Fruit fly (Drosophila melanogaster): ENCODE data around the gene Mipp1.

Gene Mipp1

DNA sequence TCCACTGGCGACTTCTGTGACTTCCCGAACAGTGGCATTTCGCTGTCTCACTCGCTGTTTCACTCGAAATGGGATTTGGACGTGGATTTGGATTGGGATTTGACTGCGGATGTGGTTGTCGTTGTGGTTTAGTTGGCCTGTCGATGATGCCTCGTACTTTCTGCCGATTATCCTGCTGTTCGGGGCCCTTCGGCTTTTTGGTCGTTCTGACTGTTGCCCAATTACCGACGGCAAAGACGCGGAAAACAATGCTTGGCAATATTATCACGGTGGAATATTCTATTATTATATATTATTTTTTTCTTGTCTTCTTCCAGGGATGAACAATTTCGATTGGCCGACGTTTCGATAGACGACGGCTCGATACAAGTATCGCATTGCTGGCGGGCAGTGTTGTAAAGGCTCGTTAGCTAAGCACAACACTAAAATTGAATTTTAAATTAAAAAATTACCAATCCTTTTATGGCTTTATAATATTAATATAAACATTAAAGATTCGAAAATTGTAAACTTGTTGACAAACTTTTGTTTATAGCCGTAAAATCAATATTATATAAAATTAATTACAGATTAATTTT lies 42.1 kb upstream of the Mipp1 start, which contains the start of gene Mo25 (continued):
- TF ChIP-seq CG43689 (GFP tag; IDR thresholded peaks at IDR 0.05) (no peak), HLH4C (GFP tag; IDR thresholded peaks at IDR 0.05; ENCODE audit: partially characterized antibody) (peak; percentile 66; the same call in 2 of the 3 replicates), CG10274 (GFP tag; optimal IDR thresholded peaks at IDR 0.05) (no peak), Mes4 (GFP tag; optimal IDR thresholded peaks at IDR 0.05) (no peak), Dll (GFP tag; IDR thresholded peaks at IDR 0.05; ENCODE audit: partially characterized antibody) (peak; percentile 79), dan (GFP tag; IDR thresholded peaks at IDR 0.05) (no peak), cg (GFP tag; optimal IDR thresholded peaks at IDR 0.05) (no peak), CG3065 (GFP tag; optimal IDR thresholded peaks at IDR 0.05) (no peak), CG10462 (GFP tag; optimal IDR thresholded peaks at IDR 0.05) (no peak), Hsf (GFP tag; optimal IDR thresholded peaks at IDR 0.05) (no peak), Adf1 (GFP tag; IDR thresholded peaks at IDR 0.05) (peak; percentile 39; the same call in 1 of the 2 replicates), gro (GFP tag; optimal IDR thresholded peaks at IDR 0.05) (no peak), CG7963 (GFP tag; IDR thresholded peaks at IDR 0.05; ENCODE audit: partially characterized antibody) (peak; percentile 60; the same call in 1 of the 3 replicates), CG17829 (tag; optimal IDR thresholded peaks at IDR 0.05) (peak; percentile 56), CG33213 (GFP tag; optimal IDR thresholded peaks at IDR 0.05) (no peak), Doc2 (GFP tag; IDR thresholded peaks at IDR 0.05) (no peak), z (GFP tag; IDR thresholded peaks at IDR 0.05) (no peak), CG7928 (GFP tag; optimal IDR thresholded peaks at IDR 0.05) (peak; percentile 93), Blimp-1 (GFP tag; optimal IDR thresholded peaks at IDR 0.05) (peak; percentile 15), jigr1 (GFP tag; IDR thresholded peaks at IDR 0.05) (no peak), slp2 (GFP tag; optimal IDR thresholded peaks at IDR 0.05) (no peak), CG12155 (GFP tag; optimal IDR thresholded peaks at IDR 0.05) (peak; percentile 46), tio (GFP tag; optimal IDR thresholded peaks at IDR 0.05) (no peak), CG14441 (GFP tag; IDR thresholded peaks at IDR 0.05) (no peak), CG10209 (GFP tag; optimal IDR thresholded peaks at IDR 0.05) (peak; percentile 3), CHES-1-like (GFP tag; optimal IDR thresholded peaks at IDR 0.05) (no peak), CG14014 (GFP tag; IDR thresholded peaks at IDR 0.05) (peak; percentile 13; the same call in 1 of the 2 replicates), D19B (GFP tag; optimal IDR thresholded peaks at IDR 0.05) (no peak), Scr (GFP tag; IDR thresholded peaks at IDR 0.05; ENCODE audit: partially characterized antibody) (peak; percentile 72), CrebB (tag; optimal IDR thresholded peaks at IDR 0.05) (no peak), prd (optimal IDR thresholded peaks at IDR 0.05) (no peak), prd (GFP tag; IDR thresholded peaks at IDR 0.05) (peak; percentile 40; the same call in 1 of the 3 replicates), BtbVII (GFP tag; optimal IDR thresholded peaks at IDR 0.05) (peak; percentile 29), Jarid2 (GFP tag; optimal IDR thresholded peaks at IDR 0.05) (no peak), Taf1 (GFP tag; IDR thresholded peaks at IDR 0.05) (no peak), pum (GFP tag; optimal IDR thresholded peaks at IDR 0.05) (no peak), Nf-YA (GFP tag; IDR thresholded peaks at IDR 0.05) (no peak), stwl (tag; optimal IDR thresholded peaks at IDR 0.05) (peak; percentile 96), Hand (GFP tag; optimal IDR thresholded peaks at IDR 0.05) (no peak), abd-A (tag; optimal IDR thresholded peaks at IDR 0.05) (no peak), Drgx (GFP tag; IDR thresholded peaks at IDR 0.05) (no peak), CG17912 (GFP tag; optimal IDR thresholded peaks at IDR 0.05) (peak; percentile 36), CG30431 (GFP tag; optimal IDR thresholded peaks at IDR 0.05) (no peak), CG10147 (GFP tag; optimal IDR thresholded peaks at IDR 0.05) (peak; percentile 56), fd96Cb (tag; optimal IDR thresholded peaks at IDR 0.05) (no peak), CG13287 (GFP tag; IDR thresholded peaks at IDR 0.05; ENCODE audit: partially characterized antibody) (peak; percentile 86), CG5245 (GFP tag; optimal IDR thresholded peaks at IDR 0.05) (peak; percentile 18), Nf-YC (tag; optimal IDR thresholded peaks at IDR 0.05) (peak; percentile 59), CG11085 (GFP tag; IDR thresholded peaks at IDR 0.05) (no peak), CG30403 (GFP tag; optimal IDR thresholded peaks at IDR 0.05) (peak; percentile 56), Bteb2 (GFP tag; optimal IDR thresholded peaks at IDR 0.05) (peak; percentile 39)
